Worm (Caenorhabditis elegans) whole organism, young adult: ENCODE data around the gene tpa-1.

Experiments used
- B0035.1 ChIP-seq: sonication (generic microtip); optimal IDR thresholded peaks from 2 replicates; lab custom pipeline; 2016; ENCODE audit warnings: missing genetic modification characterization, mild to moderate bottlenecking, missing compliant biosample characterization, missing genotype, missing genetic modification reagents
- B0336.3 ChIP-seq: fragments of 200-800 bp; sonication (Bioruptor generic); IDR thresholded peaks from 2 replicates; pipeline ENCODE4 v1.3.6; 2022; ENCODE audit warnings: missing genetic modification characterization, missing compliant biosample characterization
- F22D6.2 ChIP-seq: sonication (generic microtip); optimal IDR thresholded peaks from 2 replicates; lab custom pipeline; 2016; ENCODE audit warnings: mild to moderate bottlenecking, missing genetic modification characterization, missing compliant biosample characterization
- F23B12.7 ChIP-seq: sonication (generic microtip); optimal IDR thresholded peaks from 2 replicates; lab custom pipeline; 2017; ENCODE audit warnings: missing genetic modification characterization, mild to moderate bottlenecking, missing compliant biosample characterization, antibody characterized with exemption, moderate library complexity; ENCODE audit not compliant: insufficient read depth
- F37B4.10 ChIP-seq: fragments of 200-800 bp; sonication (Bioruptor generic); IDR thresholded peaks from 2 replicates; pipeline ENCODE4 v1.3.6; 2022; ENCODE audit warnings: missing genetic modification characterization, missing compliant biosample characterization
- F49E8.2 ChIP-seq: sonication (generic microtip); optimal IDR thresholded peaks from 3 replicates; lab custom pipeline; 2017; ENCODE audit warnings: missing genetic modification characterization, mild to moderate bottlenecking, missing compliant biosample characterization, antibody characterized with exemption, moderate library complexity; ENCODE audit not compliant: insufficient read depth
- F52B5.7 ChIP-seq: sonication (generic microtip); optimal IDR thresholded peaks from 2 replicates; lab custom pipeline; 2016; ENCODE audit warnings: mild to moderate bottlenecking, missing genetic modification characterization, missing compliant biosample characterization
- F57A8.1 ChIP-seq: fragments of 200-800 bp; sonication (Bioruptor generic); optimal IDR thresholded peaks from 2 replicates; lab custom pipeline; 2018; ENCODE audit warnings: mild to moderate bottlenecking, missing genetic modification characterization, moderate library complexity, missing compliant biosample characterization
- K12H6.12 ChIP-seq: fragments of 200-800 bp; sonication (Bioruptor generic); optimal IDR thresholded peaks from 2 replicates; lab custom pipeline; 2018; ENCODE audit warnings: mild to moderate bottlenecking, missing genetic modification characterization, missing compliant biosample characterization
- T07F8.4 ChIP-seq: sonication (generic microtip); optimal IDR thresholded peaks from 2 replicates; lab custom pipeline; 2016; ENCODE audit warnings: mild to moderate bottlenecking, missing genetic modification characterization, moderate library complexity, missing compliant biosample characterization
- akir-1 ChIP-seq: fragments of 200-800 bp; sonication (Bioruptor generic); optimal IDR thresholded peaks from 2 replicates; lab custom pipeline; 2018; ENCODE audit warnings: mild to moderate bottlenecking, missing genetic modification characterization, moderate library complexity, missing compliant biosample characterization
- athp-1 ChIP-seq: sonication (generic microtip); optimal IDR thresholded peaks from 2 replicates; lab custom pipeline; 2017; ENCODE audit warnings: mild to moderate bottlenecking, missing genetic modification characterization, missing compliant biosample characterization
- attf-3 ChIP-seq: fragments of 200-800 bp; sonication (Bioruptor generic); conservative IDR thresholded peaks from 2 replicates; pipeline ENCODE4 v1.3.6; 2022; ENCODE audit warnings: missing genetic modification reagents, missing genetic modification characterization, missing compliant biosample characterization
- attf-6 ChIP-seq: fragments of 200-800 bp; sonication (Bioruptor generic); IDR thresholded peaks from 2 replicates; pipeline ENCODE4 v1.3.6; 2022; ENCODE audit warnings: missing genetic modification reagents, missing genetic modification characterization, missing compliant biosample characterization
- cebp-1 ChIP-seq, 2 experiments: fragments of 200-800 bp in 1 of 2; sonication (Bioruptor generic) in 1 of 2; sonication (generic microtip) in 1 of 2; IDR thresholded peaks in 1 of 2; optimal IDR thresholded peaks in 1 of 2; 2 replicates each; pipeline versions ENCODE4 v1.3.6 to Lab custom; 2017 to 2022; ENCODE audit warnings: missing compliant biosample characterization in 2 of 2, missing genetic modification characterization in 2 of 2, mild to moderate bottlenecking in 1 of 2, missing genetic modification reagents in 1 of 2, moderate library complexity in 1 of 2
- cebp-2 ChIP-seq: fragments of 200-800 bp; sonication (Bioruptor generic); IDR thresholded peaks from 2 replicates; pipeline ENCODE4 v1.3.6; 2022; ENCODE audit warnings: missing genetic modification characterization, missing compliant biosample characterization
- ceh-40 ChIP-seq: fragments of 200-800 bp; sonication (Bioruptor generic); IDR thresholded peaks from 2 replicates; pipeline ENCODE4 v1.3.6; 2022; ENCODE audit warnings: missing genetic modification characterization, missing compliant biosample characterization
- ceh-58 ChIP-seq: fragments of 200-800 bp; sonication (Bioruptor generic); IDR thresholded peaks from 2 replicates; pipeline ENCODE4 v1.3.6; 2022; ENCODE audit warnings: missing genetic modification characterization, missing compliant biosample characterization
- chd-7 ChIP-seq: sonication (generic microtip); optimal IDR thresholded peaks from 2 replicates; lab custom pipeline; 2016; ENCODE audit warnings: mild to moderate bottlenecking, missing genetic modification characterization, moderate library complexity, missing compliant biosample characterization
- dpff-1 ChIP-seq: sonication (generic microtip); optimal IDR thresholded peaks from 2 replicates; lab custom pipeline; 2017; ENCODE audit warnings: mild to moderate bottlenecking, missing genetic modification characterization, missing compliant biosample characterization
- dpl-1 ChIP-seq: fragments of 150-350 bp; optimal IDR thresholded peaks from 2 replicates; lab custom pipeline; 2014; ENCODE audit warnings: missing biosample characterization, missing genetic modification reagents, missing genetic modification characterization
- efl-1 ChIP-seq: fragments of 150-350 bp; optimal IDR thresholded peaks from 2 replicates; lab custom pipeline; 2014; ENCODE audit warnings: missing biosample characterization, missing genetic modification reagents, missing genetic modification characterization
- fkh-3 ChIP-seq: sonication (generic microtip); optimal IDR thresholded peaks from 2 replicates; lab custom pipeline; 2016; ENCODE audit warnings: mild to moderate bottlenecking, missing genetic modification characterization, missing compliant biosample characterization
- him-1 ChIP-seq: sonication (generic microtip); optimal IDR thresholded peaks from 2 replicates; lab custom pipeline; 2016; ENCODE audit warnings: missing genotype, missing genetic modification reagents, missing genetic modification characterization, missing compliant biosample characterization
- hlh-26 ChIP-seq: fragments of 200-800 bp; sonication (Bioruptor generic); conservative IDR thresholded peaks from 2 replicates; pipeline ENCODE4 v1.3.6; 2022; ENCODE audit warnings: missing genetic modification reagents, missing genetic modification characterization, missing compliant biosample characterization
- madf-6 ChIP-seq: fragments of 200-800 bp; sonication (Bioruptor generic); IDR thresholded peaks from 2 replicates; pipeline ENCODE4 v1.3.6; 2022; ENCODE audit warnings: missing genetic modification reagents, missing genetic modification characterization, missing compliant biosample characterization
- mcd-1 ChIP-seq: fragments of 200-800 bp; sonication (Bioruptor generic); IDR thresholded peaks from 2 replicates; pipeline ENCODE4 v1.3.6; 2022; ENCODE audit warnings: missing genetic modification reagents, missing genetic modification characterization, missing compliant biosample characterization
- mes-4 ChIP-seq: sonication (generic microtip); optimal IDR thresholded peaks from 2 replicates; lab custom pipeline; 2016; ENCODE audit warnings: missing genotype, missing genetic modification characterization, missing compliant biosample characterization
- mxl-1 ChIP-seq: sonication (generic microtip); optimal IDR thresholded peaks from 2 replicates; lab custom pipeline; 2016; ENCODE audit warnings: missing genetic modification characterization, missing compliant biosample characterization
- nfya-2 ChIP-seq: fragments of 200-800 bp; sonication (Bioruptor generic); IDR thresholded peaks from 2 replicates; pipeline ENCODE4 v1.3.6; 2022; ENCODE audit warnings: missing genetic modification reagents, missing genetic modification characterization, missing compliant biosample characterization
- nhr-179 ChIP-seq: sonication (generic microtip); optimal IDR thresholded peaks from 2 replicates; lab custom pipeline; 2016; ENCODE audit warnings: mild to moderate bottlenecking, missing genetic modification characterization, missing compliant biosample characterization
- nhr-90 ChIP-seq: sonication (generic microtip); optimal IDR thresholded peaks from 2 replicates; lab custom pipeline; 2016; ENCODE audit warnings: missing genotype, mild to moderate bottlenecking, missing genetic modification characterization, missing compliant biosample characterization
- pbrm-1 ChIP-seq: fragments of 200-800 bp; sonication (Bioruptor generic); IDR thresholded peaks from 2 replicates; pipeline ENCODE4 v1.3.6; 2022; ENCODE audit warnings: missing genetic modification reagents, missing genetic modification characterization, missing compliant biosample characterization
- pha-4 ChIP-seq: fragments of 150-350 bp; sonication (generic microtip); optimal IDR thresholded peaks from 2 replicates; lab custom pipeline; 2014; ENCODE audit warnings: missing biosample characterization, missing genetic modification reagents, missing genetic modification characterization
- rcor-1 ChIP-seq: fragments of 200-800 bp; sonication (Bioruptor generic); IDR thresholded peaks from 2 replicates; pipeline ENCODE4 v1.3.6; 2022; ENCODE audit warnings: missing genetic modification reagents, missing genetic modification characterization, missing compliant biosample characterization
- repo-1 ChIP-seq: sonication (generic microtip); optimal IDR thresholded peaks from 2 replicates; lab custom pipeline; 2017; ENCODE audit warnings: mild to moderate bottlenecking, missing genetic modification characterization, missing compliant biosample characterization
- sdz-38 ChIP-seq: sonication (generic microtip); optimal IDR thresholded peaks from 2 replicates; lab custom pipeline; 2016; ENCODE audit warnings: missing genotype, missing genetic modification characterization, missing compliant biosample characterization
- snpc-1.1 ChIP-seq: sonication (generic microtip); optimal IDR thresholded peaks from 2 replicates; lab custom pipeline; 2017; ENCODE audit warnings: missing genetic modification characterization, mild to moderate bottlenecking, missing compliant biosample characterization, antibody characterized with exemption, moderate library complexity, missing genotype, missing genetic modification reagents; ENCODE audit not compliant: insufficient read depth
- snpc-1.3 ChIP-seq: sonication (generic microtip); optimal IDR thresholded peaks from 2 replicates; lab custom pipeline; 2017; ENCODE audit warnings: missing genetic modification characterization, mild to moderate bottlenecking, missing compliant biosample characterization, antibody characterized with exemption, moderate library complexity, missing genotype, missing genetic modification reagents; ENCODE audit not compliant: insufficient read depth
- sptf-2 ChIP-seq: fragments of 200-800 bp; sonication (Bioruptor generic); optimal IDR thresholded peaks from 2 replicates; lab custom pipeline; 2018; ENCODE audit warnings: mild to moderate bottlenecking, missing genetic modification characterization, missing compliant biosample characterization
- tbp1 ChIP-seq: fragments of 200-800 bp; sonication (Bioruptor generic); optimal IDR thresholded peaks from 2 replicates; lab custom pipeline; 2018; ENCODE audit warnings: mild to moderate bottlenecking, missing genetic modification characterization, missing compliant biosample characterization
- tlf-1 ChIP-seq: fragments of 200-800 bp; sonication (Bioruptor generic); optimal IDR thresholded peaks from 2 replicates; lab custom pipeline; 2018; ENCODE audit warnings: mild to moderate bottlenecking, missing genetic modification characterization, missing compliant biosample characterization
- unc-62 ChIP-seq: fragments of 150-350 bp; optimal IDR thresholded peaks from 2 replicates; lab custom pipeline; 2014; ENCODE audit warnings: missing biosample characterization, missing genetic modification reagents, missing genetic modification characterization
- zim-3 ChIP-seq: sonication (generic microtip); optimal IDR thresholded peaks from 2 replicates; lab custom pipeline; 2017; ENCODE audit warnings: mild to moderate bottlenecking, missing genetic modification characterization, moderate library complexity, missing compliant biosample characterization
- ztf-18 ChIP-seq: sonication (generic microtip); optimal IDR thresholded peaks from 2 replicates; lab custom pipeline; 2016; ENCODE audit warnings: missing genotype, mild to moderate bottlenecking, missing genetic modification characterization, missing compliant biosample characterization
- ztf-22 ChIP-seq: fragments of 200-800 bp; sonication (Bioruptor generic); optimal IDR thresholded peaks from 2 replicates; lab custom pipeline; 2018; ENCODE audit warnings: mild to moderate bottlenecking, missing genetic modification characterization, moderate library complexity, missing compliant biosample characterization
- ztf-3 ChIP-seq: fragments of 200-800 bp; sonication (Bioruptor generic); optimal IDR thresholded peaks from 2 replicates; lab custom pipeline; 2018; ENCODE audit warnings: mild to moderate bottlenecking, missing genetic modification characterization, missing compliant biosample characterization
- ztf-6 ChIP-seq: fragments of 200-800 bp; sonication (Bioruptor generic); IDR thresholded peaks from 2 replicates; pipeline ENCODE4 v1.3.6; 2022; ENCODE audit warnings: missing genetic modification reagents, missing genetic modification characterization, missing compliant biosample characterization

The tpa-1 gene

ce11 chrIV:143807-144371, 52.1 kb downstream of the tpa-1 start (continued):
- no peak for TF ChIP-seq hlh-26
- TF ChIP-seq B0035.1 = peak; percentile 13
- no peak for TF ChIP-seq tlf-1 (GFP tag; lab: Kevin White, UChicago)
- 0 out of 2 replicates have a peak, but pooled peaks have one; percentile 78 for TF ChIP-seq F37B4.10 (GFP tag; lab: Robert Waterston, UW)
- TF ChIP-seq ceh-58 (GFP tag; lab: Robert Waterston, UW) = no peak
- TF ChIP-seq nhr-179 (tag; lab: Kevin White, UChicago) = no peak
- TF ChIP-seq efl-1 (GFP tag; lab: Kevin White, UChicago) = no peak
- TF ChIP-seq pha-4 = no peak
- peak; percentile 44 for TF ChIP-seq F52B5.7 (tag; lab: Kevin White, UChicago)
- peak; percentile 7 for TF ChIP-seq T07F8.4
- TF ChIP-seq ztf-3 (GFP tag; lab: Kevin White, UChicago) = no peak
- 0 out of 2 replicates have a peak, but pooled peaks have one; percentile 49 for TF ChIP-seq cebp-1 (GFP tag; IDR thresholded peaks at IDR 0.05; lab: Robert Waterston, UW)
- no peak for TF ChIP-seq cebp-1 (tag; optimal IDR thresholded peaks at IDR 0.05; lab: Kevin White, UChicago)
- TF ChIP-seq ztf-6 (GFP tag; lab: Robert Waterston, UW) = 0 out of 2 replicates have a peak, but pooled peaks have one; percentile 39
- TF ChIP-seq him-1 (tag; lab: Kevin White, UChicago) = peak; percentile 94
- no peak for TF ChIP-seq F22D6.2
- peak; percentile 75 for TF ChIP-seq mxl-1
- no peak for TF ChIP-seq F23B12.7
- TF ChIP-seq athp-1 (tag; lab: Kevin White, UChicago) = peak; percentile 55
- TF ChIP-seq dpl-1 (GFP tag; lab: Kevin White, UChicago) = no peak
- TF ChIP-seq rcor-1 (GFP tag; lab: Robert Waterston, UW) = no peak
- peak; percentile 3 for TF ChIP-seq F57A8.1 (GFP tag; lab: Kevin White, UChicago)
- TF ChIP-seq sptf-2 = no peak
- peak; percentile 71 for TF ChIP-seq mcd-1
- TF ChIP-seq F49E8.2 (tag; lab: Kevin White, UChicago) = no peak
- TF ChIP-seq cebp-2 (GFP tag; lab: Robert Waterston, UW) = peak; percentile 55; the same call in 1 of the 2 replicates
- TF ChIP-seq ceh-40 = no peak
- no peak for TF ChIP-seq snpc-1.1 (tag; lab: Kevin White, UChicago)
- TF ChIP-seq tbp1 (GFP tag; lab: Kevin White, UChicago) = peak; percentile 99
- TF ChIP-seq repo-1 = no peak
- peak; percentile 54; the same call in 1 of the 2 replicates for TF ChIP-seq pbrm-1 (GFP tag; lab: Robert Waterston, UW)
- no peak for TF ChIP-seq ztf-22
- peak; percentile 64 for TF ChIP-seq ztf-18
- TF ChIP-seq dpff-1 (tag; lab: Kevin White, UChicago) = no peak
- TF ChIP-seq attf-6 (GFP tag; lab: Robert Waterston, UW) = no peak
- TF ChIP-seq chd-7 (tag; lab: Kevin White, UChicago) = peak; percentile 76
- no peak for TF ChIP-seq fkh-3 (tag; lab: Kevin White, UChicago)
- peak; percentile 25 for TF ChIP-seq akir-1 (GFP tag; lab: Kevin White, UChicago)
- peak; percentile 74 for TF ChIP-seq nhr-90
- TF ChIP-seq K12H6.12 (tag; lab: Kevin White, UChicago) = peak; percentile 50
- no peak for TF ChIP-seq unc-62
- TF ChIP-seq sdz-38 (tag; lab: Kevin White, UChicago) = no peak
- peak; percentile 39; the same call in 1 of the 2 replicates for TF ChIP-seq madf-6
- TF ChIP-seq snpc-1.3 (tag; lab: Kevin White, UChicago) = peak; percentile 29
- peak; percentile 67 for TF ChIP-seq attf-3 (GFP tag; lab: Robert Waterston, UW)
- TF ChIP-seq zim-3 = peak; percentile 97
- TF ChIP-seq nfya-2 (GFP tag; lab: Robert Waterston, UW) = no peak
- no peak for TF ChIP-seq B0336.3 (GFP tag; lab: Robert Waterston, UW)
- peak; percentile 35 for TF ChIP-seq mes-4
